Fruit fly (Drosophila melanogaster): Measurements from ENCODE around the gene CG15529.

DNA sequence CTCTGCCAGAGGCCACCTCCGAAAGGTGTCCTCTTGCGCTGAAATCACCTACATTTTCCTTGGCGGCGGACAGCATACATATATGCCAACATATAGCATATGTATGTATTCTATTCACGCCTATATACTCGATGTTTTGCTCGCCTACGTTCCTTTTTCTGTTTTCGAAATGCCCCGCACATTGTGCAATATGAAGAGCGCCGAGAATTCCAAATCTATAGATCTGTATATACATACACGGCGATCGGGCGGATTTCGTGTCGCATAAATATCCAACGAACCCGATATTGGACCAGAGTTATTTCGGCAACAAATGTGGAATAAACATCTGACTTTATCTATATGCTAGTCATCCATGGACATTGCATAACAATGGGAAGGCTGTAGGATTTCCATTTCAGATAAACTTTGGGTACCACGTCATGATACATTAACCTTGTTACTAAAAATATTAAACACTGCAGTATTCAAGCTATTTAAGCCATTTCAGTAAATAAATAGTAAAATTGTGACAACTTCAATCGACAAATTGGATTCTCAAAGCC is 23.3 kb downstream of the CG15529 start:
- TF ChIP-seq EcR (GFP tag; optimal IDR thresholded peaks at IDR 0.05) (no peak), CG10348 (GFP tag; IDR thresholded peaks at IDR 0.05) (no peak), Snoo (tag; optimal IDR thresholded peaks at IDR 0.05) (no peak), CG17806 (tag; optimal IDR thresholded peaks at IDR 0.05) (no peak), D1 (tag; optimal IDR thresholded peaks at IDR 0.05) (no peak), CG13204 (GFP tag; optimal IDR thresholded peaks at IDR 0.05) (no peak), Ets98B (GFP tag; IDR thresholded peaks at IDR 0.05) (no peak), CG8159 (tag; optimal IDR thresholded peaks at IDR 0.05) (no peak)

Data from whole organism, pupa.